Worm (Caenorhabditis elegans) whole organism, midembryonic: Measurements from ENCODE around the gene H14N18.2.

Source experiments
- T22C8.4 ChIP-seq: fragments of 200-800 bp; sonication (Bioruptor generic); IDR thresholded peaks from 2 replicates; pipeline ENCODE4 v1.3.6; 2022; ENCODE audit warnings: missing genetic modification characterization, missing compliant biosample characterization
- cog-1 ChIP-seq: sonication (generic microtip); optimal IDR thresholded peaks from 2 replicates; lab custom pipeline; 2016; ENCODE audit warnings: missing genetic modification characterization, missing compliant biosample characterization
- flt-1 ChIP-seq: fragments of 200-800 bp; sonication (Bioruptor generic); IDR thresholded peaks from 2 replicates; pipeline ENCODE4 v1.3.6; 2022; ENCODE audit warnings: missing genetic modification characterization, missing compliant biosample characterization
- klf-2 ChIP-seq: fragments of 200-800 bp; sonication (Bioruptor generic); conservative IDR thresholded peaks from 2 replicates; pipeline ENCODE4 v1.3.6; 2022; ENCODE audit warnings: missing genetic modification reagents, missing genetic modification characterization, missing compliant biosample characterization
- med-1 ChIP-seq: sonication (generic microtip); optimal IDR thresholded peaks from 2 replicates; lab custom pipeline; 2017; ENCODE audit warnings: missing genetic modification characterization, mild to moderate bottlenecking, missing compliant biosample characterization, antibody characterized with exemption, missing genetic modification reagents; ENCODE audit not compliant: insufficient read depth
- ref-1 ChIP-seq: fragments of 200-800 bp; sonication (Bioruptor generic); conservative IDR thresholded peaks from 2 replicates; pipeline ENCODE4 v1.3.6; 2022; ENCODE audit warnings: missing genetic modification reagents, missing genetic modification characterization, missing compliant biosample characterization
- tab-1 ChIP-seq: fragments of 200-800 bp; sonication (Bioruptor generic); IDR thresholded peaks from 2 replicates; pipeline ENCODE4 v1.3.6; 2022; ENCODE audit warnings: missing genetic modification characterization, missing compliant biosample characterization
- ztf-23 ChIP-seq: fragments of 200-800 bp; sonication (Bioruptor generic); IDR thresholded peaks from 2 replicates; pipeline ENCODE4 v1.3.6; 2022; ENCODE audit warnings: missing genetic modification reagents, missing genetic modification characterization, missing compliant biosample characterization
- ztf-29 ChIP-seq: fragments of 200-800 bp; sonication (Bioruptor generic); IDR thresholded peaks from 2 replicates; pipeline ENCODE4 v1.3.6; 2022; ENCODE audit warnings: missing genetic modification reagents, missing genetic modification characterization, missing compliant biosample characterization

ce11 chrV:8938943-8939342, 6.5 kb downstream of the H14N18.2 start:
- TF ChIP-seq tab-1 (GFP tag; lab: Robert Waterston, UW) (no peak), ref-1 (GFP tag; lab: Robert Waterston, UW) (no peak), T22C8.4 (GFP tag; lab: Robert Waterston, UW) (no peak), flt-1 (no peak), ztf-23 (no peak), ztf-29 (no peak), klf-2 (GFP tag; lab: Robert Waterston, UW) (no peak), cog-1 (no peak), med-1 (GFP tag; lab: Kevin White, UChicago) (no peak)
